Worm (Caenorhabditis elegans): ENCODE results near the gene Y71H2AM.6.

Y71H2AM.6 gene

DNA sequence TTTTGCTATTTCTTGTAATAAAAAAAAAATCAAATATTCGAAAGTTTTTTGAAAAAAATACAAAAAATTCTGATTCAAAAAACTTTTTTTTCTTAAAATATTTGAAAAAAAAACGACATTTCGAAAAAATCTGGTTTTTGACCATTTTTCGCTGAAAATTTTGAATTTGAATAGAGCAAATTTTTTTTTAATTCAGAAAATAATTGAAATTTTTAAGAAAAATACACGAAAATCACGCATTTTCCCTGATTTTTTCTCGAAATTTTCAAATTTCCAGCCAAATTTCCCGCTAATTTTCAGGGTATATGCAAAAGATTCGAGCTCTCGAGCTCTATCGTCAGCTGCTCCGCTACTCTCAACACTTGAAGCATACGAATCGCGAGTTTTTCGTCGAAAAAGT is 45.9 kb downstream of the Y71H2AM.6 start, which contains the start of gene Y71H2AM.1:
TSS of gene Y71H2AM.1 (plus strand) at position 301 of the 400 bp plus-strand sequence.
- no peak for TF ChIP-seq mdl-1 (tag; optimal IDR thresholded peaks at IDR 0.05)
- no peak for TF ChIP-seq dpl-1 (GFP tag; optimal IDR thresholded peaks at IDR 0.05)

Data from whole organism, L1 larva.